Worm (Caenorhabditis elegans): ENCODE measurements around the gene raga-1.

Gene raga-1

ce11 chrII:11337497-11338040 is 36.4 kb downstream of the raga-1 start, which contains the start of gene sqt-1:
sqt-1 (minus strand) TSS chrII:11337837.
- TF ChIP-seq T26A8.4 (GFP tag; IDR thresholded peaks at IDR 0.05) (peak; percentile 57), spr-1 (tag; optimal IDR thresholded peaks at IDR 0.05) (peak; percentile 38), rbr-2 (tag; optimal IDR thresholded peaks at IDR 0.05) (no peak), hlh-11 (tag; optimal IDR thresholded peaks at IDR 0.05) (peak; percentile 23), ama-1 (optimal IDR thresholded peaks at IDR 0.05) (peak; percentile 20)

ce11 chrII:11339507-11339906 is 38.3 kb downstream of the raga-1 start, which contains the start of gene rmd-3:
rmd-3 (minus strand) TSS chrII:11339607.
- no peak for TF ChIP-seq sdz-12 (GFP tag; optimal IDR thresholded peaks at IDR 0.05)
- no peak for TF ChIP-seq mxl-3 (GFP tag; optimal IDR thresholded peaks at IDR 0.05)

ce11 chrII:11343300-11343869 is 42.2 kb downstream of the raga-1 start, which contains the start of gene lgc-20:
lgc-20 (minus strand) TSS chrII:11343610.
- no peak for TF ChIP-seq mxl-3 (GFP tag; optimal IDR thresholded peaks at IDR 0.05)
- peak in 1 of 2 experiments; percentile 51 for TF ChIP-seq unc-62 (GFP tag; optimal IDR thresholded peaks at IDR 0.05 in 1 of 2)
- no peak for TF ChIP-seq unc-62 (tag; optimal IDR thresholded peaks at IDR 0.05)
- TF ChIP-seq lin-15B (tag; optimal IDR thresholded peaks at IDR 0.05), result no peak
- 0 out of 2 replicates have a peak, but pooled peaks have one; percentile 75 for TF ChIP-seq daf-19 (GFP tag; conservative IDR thresholded peaks at IDR 0.05)
- no peak for TF ChIP-seq daf-16 (GFP tag; optimal IDR thresholded peaks at IDR 0.05)
- peak; percentile 20 for TF ChIP-seq daf-16 (tag; optimal IDR thresholded peaks at IDR 0.05)
- no peak for TF ChIP-seq egl-27 (tag; optimal IDR thresholded peaks at IDR 0.05)
- TF ChIP-seq aha-1 (tag), result peak; percentile 37

ce11 chrII:11344554-11344953 is 43.4 kb downstream of the raga-1 start:
- peak; percentile 91 for TF ChIP-seq aha-1 (tag)
- TF ChIP-seq ztf-7 (tag; optimal IDR thresholded peaks at IDR 0.05), result no peak

- TF ChIP-seq Y75B8A.6 (GFP tag; IDR thresholded peaks at IDR 0.05), result no peak
- no peak for TF ChIP-seq D1046.2 (GFP tag; IDR thresholded peaks at IDR 0.05)
- peak; percentile 68 for TF ChIP-seq F37D6.2 (tag; optimal IDR thresholded peaks at IDR 0.05)
- TF ChIP-seq lin-15B (tag; optimal IDR thresholded peaks at IDR 0.05), result no peak
- no peak for TF ChIP-seq T20F7.1 (GFP tag; optimal IDR thresholded peaks at IDR 0.05)
- no peak for TF ChIP-seq vab-7 (GFP tag; IDR thresholded peaks at IDR 0.05)
- peak; percentile 62; the same call in 1 of the 2 replicates for TF ChIP-seq ctbp-1 (GFP tag; IDR thresholded peaks at IDR 0.05)
- peak in 1 of 2 experiments; percentile 57 for TF ChIP-seq daf-16 (GFP tag; optimal IDR thresholded peaks at IDR 0.05)
- TF ChIP-seq daf-16 (tag; optimal IDR thresholded peaks at IDR 0.05), result peak; percentile 63
- TF ChIP-seq lin-39 (tag; optimal IDR thresholded peaks at IDR 0.05), result no peak
- TF ChIP-seq nhr-102 (tag; optimal IDR thresholded peaks at IDR 0.05), result peak; percentile 89
- TF ChIP-seq set-16 (GFP tag; IDR thresholded peaks at IDR 0.05), result no peak
- no peak for TF ChIP-seq daf-12 (tag; optimal IDR thresholded peaks at IDR 0.05)
- TF ChIP-seq lsy-2 (tag; optimal IDR thresholded peaks at IDR 0.05), result peak; percentile 6 to 92
- TF ChIP-seq tag-97 (GFP tag; IDR thresholded peaks at IDR 0.05), result no peak
- TF ChIP-seq daf-19 (GFP tag; conservative IDR thresholded peaks at IDR 0.05), result no peak
- TF ChIP-seq lim-7 (GFP tag; IDR thresholded peaks at IDR 0.05), result no peak
- no peak for TF ChIP-seq snpc-4 (tag; optimal IDR thresholded peaks at IDR 0.05)
- no peak for TF ChIP-seq ceh-28 (tag; optimal IDR thresholded peaks at IDR 0.05)
- no peak for TF ChIP-seq madf-9 (GFP tag; conservative IDR thresholded peaks at IDR 0.05)
- TF ChIP-seq daf-8 (GFP tag; IDR thresholded peaks at IDR 0.05), result no peak
- no peak for TF ChIP-seq zfp-2 (tag; optimal IDR thresholded peaks at IDR 0.05)
- TF ChIP-seq nhr-42 (GFP tag; IDR thresholded peaks at IDR 0.05), result peak; percentile 25; the same call in 1 of the 2 replicates
- no peak for TF ChIP-seq saeg-2 (GFP tag; IDR thresholded peaks at IDR 0.05)
- peak; percentile 28 for TF ChIP-seq unc-130 (GFP tag; optimal IDR thresholded peaks at IDR 0.05)
- no peak for TF ChIP-seq F26F4.8 (GFP tag; conservative IDR thresholded peaks at IDR 0.05)
- TF ChIP-seq ztf-11 (tag; optimal IDR thresholded peaks at IDR 0.05), result no peak
- peak; percentile 51 for TF ChIP-seq nhr-48 (tag; optimal IDR thresholded peaks at IDR 0.05)
- TF ChIP-seq nhr-237 (tag; optimal IDR thresholded peaks at IDR 0.05), result no peak
- no peak for TF ChIP-seq jun-1 (tag; optimal IDR thresholded peaks at IDR 0.05)
- TF ChIP-seq nhr-10 (tag; optimal IDR thresholded peaks at IDR 0.05), result no peak
Measured at ce11 chrII:11345570-11346029, 44.4 kb downstream of the raga-1 start, which contains the start of gene nduf-11. nduf-11 (minus strand) TSS chrII:11345620.

All from whole organism, L4 larva.